Fruit fly (Drosophila melanogaster) whole organism, embryonic: ENCODE measurements around the gene CG46317.

Experiments
- Abd-B ChIP-seq: fragments of 200-800 bp; sonication (Bioruptor generic); optimal IDR thresholded peaks from 2 replicates; lab custom pipeline; 2018; ENCODE audit warnings: missing biosample characterization, mild to moderate bottlenecking, missing genetic modification characterization, moderate library complexity
- Atf-2 ChIP-seq: fragments of 200-800 bp; sonication (Bioruptor generic); optimal IDR thresholded peaks from 2 replicates; lab custom pipeline; 2016; ENCODE audit warnings: missing biosample characterization, missing genetic modification characterization
- Bteb2 ChIP-seq: fragments of 200-800 bp; sonication (Bioruptor generic); optimal IDR thresholded peaks from 2 replicates; lab custom pipeline; 2016; ENCODE audit warnings: missing biosample characterization, missing genetic modification characterization
- CG12071 ChIP-seq: fragments of 200-800 bp; sonication (Bioruptor generic); optimal IDR thresholded peaks from 3 replicates; lab custom pipeline; 2018; ENCODE audit warnings: missing biosample characterization, mild to moderate bottlenecking, missing genetic modification characterization
- CG12104 ChIP-seq: fragments of 200-800 bp; sonication (Bioruptor generic); optimal IDR thresholded peaks from 3 replicates; lab custom pipeline; 2016; ENCODE audit warnings: missing biosample characterization, missing genetic modification characterization
- CG12219 ChIP-seq: fragments of 200-800 bp; sonication (Bioruptor generic); optimal IDR thresholded peaks from 3 replicates; lab custom pipeline; 2018; ENCODE audit warnings: missing biosample characterization, mild to moderate bottlenecking, missing genetic modification characterization
- CG15514 ChIP-seq: fragments of 200-800 bp; sonication (Bioruptor generic); optimal IDR thresholded peaks from 3 replicates; lab custom pipeline; 2017; ENCODE audit warnings: missing biosample characterization, missing genetic modification characterization, mild to moderate bottlenecking, moderate library complexity, missing genetic modification reagents
- CG15601 ChIP-seq: fragments of 200-800 bp; sonication (Bioruptor generic); optimal IDR thresholded peaks from 3 replicates; lab custom pipeline; 2019; ENCODE audit warnings: missing biosample characterization, mild to moderate bottlenecking, missing genetic modification characterization, moderate library complexity
- CG17359 ChIP-seq: fragments of 200-800 bp; sonication (Bioruptor generic); optimal IDR thresholded peaks from 3 replicates; lab custom pipeline; 2018; ENCODE audit warnings: missing biosample characterization, mild to moderate bottlenecking, missing genetic modification characterization, moderate library complexity
- CG17802 ChIP-seq: fragments of 200-800 bp; sonication (Bioruptor generic); optimal IDR thresholded peaks from 2 replicates; lab custom pipeline; 2018; ENCODE audit warnings: missing biosample characterization, mild to moderate bottlenecking, missing genetic modification characterization, moderate library complexity
- CG2116 ChIP-seq: fragments of 200-800 bp; sonication (Bioruptor generic); optimal IDR thresholded peaks from 3 replicates; lab custom pipeline; 2018; ENCODE audit warnings: missing biosample characterization, mild to moderate bottlenecking, missing genetic modification characterization
- CG2129 ChIP-seq: fragments of 200-800 bp; sonication (Bioruptor generic); IDR thresholded peaks from 2 replicates; pipeline ENCODE4 v1.3.6; 2022; ENCODE audit warnings: missing biosample characterization, missing genetic modification characterization; ENCODE audit not compliant: partially characterized antibody
- CG3065 ChIP-seq: fragments of 200-800 bp; sonication (Bioruptor generic); optimal IDR thresholded peaks from 2 replicates; lab custom pipeline; 2016; ENCODE audit warnings: missing biosample characterization, missing genetic modification characterization
- CG3838 ChIP-seq: fragments of 200-800 bp; sonication (Bioruptor generic); optimal IDR thresholded peaks from 3 replicates; lab custom pipeline; 2016; ENCODE audit warnings: missing biosample characterization, missing genetic modification characterization
- CG42726 ChIP-seq: fragments of 200-800 bp; sonication (Bioruptor generic); IDR thresholded peaks from 2 replicates; pipeline ENCODE4 v1.3.6; 2022; ENCODE audit warnings: missing biosample characterization, missing genetic modification characterization; ENCODE audit not compliant: partially characterized antibody
- CG6765 ChIP-seq: fragments of 200-800 bp; sonication (Bioruptor generic); optimal IDR thresholded peaks from 3 replicates; lab custom pipeline; 2017; ENCODE audit warnings: missing biosample characterization, mild to moderate bottlenecking, missing genetic modification characterization
- CG9727 ChIP-seq: fragments of 200-800 bp; sonication (Bioruptor generic); optimal IDR thresholded peaks from 3 replicates; lab custom pipeline; 2017; ENCODE audit warnings: missing biosample characterization, mild to moderate bottlenecking, missing genetic modification characterization
- CG9932 ChIP-seq: fragments of 200-800 bp; sonication (Bioruptor generic); IDR thresholded peaks from 2 replicates; pipeline ENCODE4 v1.3.6; 2022; ENCODE audit warnings: missing biosample characterization, missing genetic modification characterization
- CTCF ChIP-seq: fragments of 200-800 bp; sonication (Bioruptor generic); optimal IDR thresholded peaks from 2 replicates; lab custom pipeline; 2017; ENCODE audit warnings: missing biosample characterization, mild to moderate bottlenecking, missing genetic modification characterization, moderate library complexity
- CoRest ChIP-seq: fragments of 200-800 bp; sonication (Bioruptor generic); optimal IDR thresholded peaks from 3 replicates; lab custom pipeline; 2018; ENCODE audit warnings: missing biosample characterization, mild to moderate bottlenecking, missing genetic modification characterization, moderate library complexity
- D19A ChIP-seq: fragments of 200-800 bp; optimal IDR thresholded peaks from 3 replicates; lab custom pipeline; 2019; ENCODE audit warnings: missing biosample characterization, mild to moderate bottlenecking, missing genetic modification characterization, moderate library complexity
- Doc3 ChIP-seq: fragments of 200-800 bp; sonication (Bioruptor generic); IDR thresholded peaks from 3 replicates; pipeline ENCODE4 v1.3.6; 2022; ENCODE audit warnings: missing biosample characterization, missing genetic modification characterization; ENCODE audit not compliant: partially characterized antibody
- Hr39 ChIP-seq: fragments of >200 bp; optimal IDR thresholded peaks from 2 replicates; lab custom pipeline; 2017
- Hr51 ChIP-seq, 2 experiments: fragments of 200-800 bp; sonication (Bioruptor generic); optimal IDR thresholded peaks; 2 replicates in 1 of 2; 3 replicates in 1 of 2; lab custom pipeline; 2016 to 2018; ENCODE audit warnings: missing biosample characterization in 2 of 2, missing genetic modification characterization in 2 of 2, mild to moderate bottlenecking in 1 of 2, moderate library complexity in 1 of 2
- MBD-R2 ChIP-seq: fragments of 200-800 bp; sonication (Bioruptor generic); IDR thresholded peaks from 2 replicates; pipeline ENCODE4 v1.3.6; 2022; ENCODE audit warnings: missing biosample characterization, missing genetic modification characterization
- Mes4 ChIP-seq: fragments of 200-800 bp; sonication (Bioruptor generic); optimal IDR thresholded peaks from 2 replicates; lab custom pipeline; 2016; ENCODE audit warnings: missing biosample characterization, missing genetic modification characterization
- Sry-δ ChIP-seq: fragments of 200-800 bp; sonication (Bioruptor generic); optimal IDR thresholded peaks from 2 replicates; lab custom pipeline; 2016; ENCODE audit warnings: missing biosample characterization, missing genetic modification characterization
- TFAM ChIP-seq: fragments of 200-800 bp; sonication (Bioruptor generic); optimal IDR thresholded peaks from 2 replicates; lab custom pipeline; 2017; ENCODE audit warnings: missing biosample characterization, missing genetic modification characterization, inconsistent platforms
- YL-1 ChIP-seq: fragments of 200-800 bp; sonication (Bioruptor generic); optimal IDR thresholded peaks from 3 replicates; lab custom pipeline; 2017; ENCODE audit warnings: missing biosample characterization, mild to moderate bottlenecking, missing genetic modification characterization
- aop ChIP-seq: fragments of 200-800 bp; sonication (Bioruptor generic); IDR thresholded peaks from 2 replicates; pipeline ENCODE4 v1.3.6; 2022; ENCODE audit warnings: missing biosample characterization, missing genetic modification characterization
- bbx ChIP-seq: fragments of 200-800 bp; sonication (Bioruptor generic); IDR thresholded peaks from 2 replicates; pipeline ENCODE4 v1.3.6; 2022; ENCODE audit warnings: missing biosample characterization, missing genetic modification characterization; ENCODE audit not compliant: partially characterized antibody
- da ChIP-seq: fragments of 200-800 bp; sonication (Bioruptor generic); optimal IDR thresholded peaks from 2 replicates; lab custom pipeline; 2016; ENCODE audit warnings: missing biosample characterization, missing genetic modification characterization
- dan ChIP-seq: fragments of 200-800 bp; sonication (Bioruptor generic); IDR thresholded peaks from 2 replicates; pipeline ENCODE4 v1.3.6; 2022; ENCODE audit warnings: missing biosample characterization, missing genetic modification characterization
- dmrt11E ChIP-seq: fragments of 200-800 bp; sonication (Bioruptor generic); optimal IDR thresholded peaks from 3 replicates; lab custom pipeline; 2018; ENCODE audit warnings: missing biosample characterization, mild to moderate bottlenecking, missing genetic modification characterization, moderate library complexity
- gsb ChIP-seq: fragments of 200-800 bp; sonication (Bioruptor generic); IDR thresholded peaks from 2 replicates; pipeline ENCODE4 v1.3.6; 2022; ENCODE audit warnings: missing biosample characterization, missing genetic modification characterization
- insv ChIP-seq, 2 experiments: fragments of 200-800 bp; sonication (Bioruptor generic); optimal IDR thresholded peaks; 3 replicates each; lab custom pipeline; 2016 to 2018; ENCODE audit warnings: missing biosample characterization in 2 of 2, missing genetic modification characterization in 2 of 2
- ken ChIP-seq: fragments of 200-800 bp; sonication (Bioruptor generic); IDR thresholded peaks from 3 replicates; pipeline ENCODE4 v1.3.6; 2022; ENCODE audit warnings: missing biosample characterization, missing genetic modification characterization
- knrl ChIP-seq: fragments of 200-800 bp; sonication (Bioruptor generic); IDR thresholded peaks from 3 replicates; pipeline ENCODE4 v1.3.6; 2022; ENCODE audit warnings: missing biosample characterization, missing genetic modification characterization; ENCODE audit not compliant: partially characterized antibody
- p53 ChIP-seq: fragments of 200-800 bp; sonication (Bioruptor generic); optimal IDR thresholded peaks from 2 replicates; lab custom pipeline; 2016; ENCODE audit warnings: missing biosample characterization, missing genetic modification characterization
- peb ChIP-seq: fragments of 200-800 bp; sonication (Bioruptor generic); IDR thresholded peaks from 2 replicates; pipeline ENCODE4 v1.3.6; 2022; ENCODE audit warnings: missing biosample characterization, missing genetic modification characterization
- phol ChIP-seq: fragments of 200-800 bp; sonication (Bioruptor generic); optimal IDR thresholded peaks from 3 replicates; lab custom pipeline; 2018; ENCODE audit warnings: missing biosample characterization, mild to moderate bottlenecking, missing genetic modification characterization, moderate library complexity
- scrt ChIP-seq: fragments of 200-800 bp; sonication (Bioruptor generic); optimal IDR thresholded peaks from 2 replicates; lab custom pipeline; 2018; ENCODE audit warnings: missing biosample characterization, mild to moderate bottlenecking, missing genetic modification characterization, moderate library complexity
- sim ChIP-seq: fragments of 200-800 bp; sonication (Bioruptor generic); IDR thresholded peaks from 2 replicates; pipeline ENCODE4 v1.3.6; 2022; ENCODE audit warnings: missing biosample characterization, missing genetic modification characterization
- slou ChIP-seq: fragments of 200-800 bp; sonication (Bioruptor generic); optimal IDR thresholded peaks from 3 replicates; lab custom pipeline; 2016; ENCODE audit warnings: missing biosample characterization, missing genetic modification characterization
- sr ChIP-seq: fragments of 200-800 bp; sonication (Bioruptor generic); IDR thresholded peaks from 3 replicates; pipeline ENCODE4 v1.3.6; 2022; ENCODE audit warnings: missing biosample characterization, missing genetic modification characterization
- sug ChIP-seq: fragments of 200-800 bp; optimal IDR thresholded peaks from 2 replicates; lab custom pipeline; 2019; ENCODE audit warnings: missing biosample characterization, mild to moderate bottlenecking, missing genetic modification characterization, moderate library complexity
- trh ChIP-seq: fragments of 200-800 bp; sonication (Bioruptor generic); optimal IDR thresholded peaks from 2 replicates; lab custom pipeline; 2016; ENCODE audit warnings: missing biosample characterization, missing genetic modification characterization
- ttk ChIP-seq: fragments of 200-800 bp; sonication (Bioruptor generic); IDR thresholded peaks from 2 replicates; pipeline ENCODE4 v2.1.2; 2022; ENCODE audit warnings: missing biosample characterization, missing genetic modification characterization
- tx ChIP-seq: fragments of 200-800 bp; sonication (Bioruptor generic); optimal IDR thresholded peaks from 2 replicates; lab custom pipeline; 2016; ENCODE audit warnings: missing biosample characterization, missing genetic modification characterization
- yki ChIP-seq: fragments of >200 bp; optimal IDR thresholded peaks from 3 replicates; lab custom pipeline; 2018

The CG46317 gene

dm6 chrX:14247035-14247786 is 13.8 kb upstream of the CG46317 start, which contains the start of gene mud (continued):
- TF ChIP-seq CG12219 (GFP tag; lab: Kevin White, UChicago) (no peak), CG42726 (GFP tag; lab: Robert Waterston, UW) (peak; percentile 68), CG9932 (peak; percentile 43; the same call in 1 of the 2 replicates), sug (tag; lab: Kevin White, UChicago) (no peak), D19A (no peak), scrt (GFP tag; lab: Kevin White, UChicago) (no peak), CG15601 (tag; lab: Kevin White, UChicago) (peak; percentile 12), CG3065 (GFP tag; lab: Kevin White, UChicago) (no peak), CG17802 (tag; lab: Kevin White, UChicago) (peak; percentile 84), Bteb2 (no peak), CG15514 (peak; percentile 29), phol (tag; lab: Kevin White, UChicago) (peak; percentile 79), MBD-R2 (GFP tag; lab: Robert Waterston, UW) (peak; percentile 26), aop (GFP tag; lab: Robert Waterston, UW) (no peak), ken (GFP tag; lab: Robert Waterston, UW) (0 out of 3 replicates have a peak, but pooled peaks have one; percentile 46), trh (GFP tag; lab: Kevin White, UChicago) (no peak), peb (GFP tag; lab: Robert Waterston, UW) (0 out of 2 replicates have a peak, but pooled peaks have one; percentile 21), ttk (GFP tag; lab: Robert Waterston, UW) (peak; percentile 29; the same call in 1 of the 2 replicates), CoRest (tag; lab: Kevin White, UChicago) (peak; percentile 54), Doc3 (GFP tag; lab: Robert Waterston, UW) (peak; percentile 45; the same call in 1 of the 3 replicates), dan (GFP tag; lab: Robert Waterston, UW) (no peak), CG12104 (GFP tag; lab: Kevin White, UChicago) (no peak), Mes4 (GFP tag; lab: Kevin White, UChicago) (no peak), da (GFP tag; lab: Kevin White, UChicago) (no peak), sim (no peak), insv (GFP tag; optimal IDR thresholded peaks at IDR 0.05; lab: Kevin White, UChicago) (peak in 1 of 2 experiments; percentile 14), Hr51 (GFP tag; optimal IDR thresholded peaks at IDR 0.05; lab: Kevin White, UChicago) (peak in 1 of 2 experiments; percentile 6), CTCF (GFP tag; lab: Kevin White, UChicago) (peak; percentile 91), bbx (GFP tag; lab: Robert Waterston, UW) (peak; percentile 77), Sry-δ (GFP tag; lab: Kevin White, UChicago) (peak; percentile 69), dmrt11E (tag; lab: Kevin White, UChicago) (peak; percentile 43), Abd-B (GFP tag; lab: Kevin White, UChicago) (no peak), slou (GFP tag; lab: Kevin White, UChicago) (no peak), CG2116 (GFP tag; lab: Kevin White, UChicago) (peak; percentile 65), CG3838 (GFP tag; lab: Kevin White, UChicago) (no peak), CG2129 (GFP tag; lab: Robert Waterston, UW) (peak; percentile 39; the same call in 1 of the 2 replicates), sr (GFP tag; lab: Robert Waterston, UW) (no peak), tx (no peak), CG17359 (no peak), CG12071 (GFP tag; lab: Kevin White, UChicago) (no peak), yki (lab: Kevin White, UChicago) (no peak), CG6765 (GFP tag; lab: Kevin White, UChicago) (no peak), TFAM (GFP tag; lab: Kevin White, UChicago) (no peak), gsb (no peak), Hr39 (no peak), p53 (GFP tag; lab: Kevin White, UChicago) (no peak), CG9727 (GFP tag; lab: Kevin White, UChicago) (peak; percentile 37), Atf-2 (no peak), YL-1 (no peak), knrl (peak; percentile 81)
